Worm (Caenorhabditis elegans): ENCODE measurements around the gene Y38H6C.16.
A peak's percentile ranks its signal among the peaks of the same experiment; 100 is the strongest.

The Y38H6C.16 gene

ce11 chrV:20486549-20486948 is 52.6 kb downstream of the Y38H6C.16 start (continued):
- TF ChIP-seq aha-1 (tag; optimal IDR thresholded peaks at IDR 0.05): no peak
- TF ChIP-seq nhr-90 (tag; optimal IDR thresholded peaks at IDR 0.05; ENCODE audit: poor library complexity): no peak
- no peak for TF ChIP-seq elt-2 (tag; optimal IDR thresholded peaks at IDR 0.05)
- TF ChIP-seq nhr-11 (tag; optimal IDR thresholded peaks at IDR 0.05): no peak
- TF ChIP-seq ztf-11 (tag; optimal IDR thresholded peaks at IDR 0.05): no peak
- TF ChIP-seq irx-1 (tag; optimal IDR thresholded peaks at IDR 0.05): no peak
- no peak for TF ChIP-seq unc-30 (tag; optimal IDR thresholded peaks at IDR 0.05)
- no peak for TF ChIP-seq nhr-12 (tag; optimal IDR thresholded peaks at IDR 0.05)
- no peak for TF ChIP-seq hlh-4 (tag; optimal IDR thresholded peaks at IDR 0.05)
- no peak for TF ChIP-seq isw-1 (GFP tag; IDR thresholded peaks at IDR 0.05)
- TF ChIP-seq efl-3 (GFP tag; optimal IDR thresholded peaks at IDR 0.05): no peak
- no peak for TF ChIP-seq lir-3 (tag; optimal IDR thresholded peaks at IDR 0.05; ENCODE audit: poor library complexity)
- TF ChIP-seq lsy-2 (tag; optimal IDR thresholded peaks at IDR 0.05): peak in 1 of 2 experiments; percentile 36
- no peak for TF ChIP-seq ceh-82 (tag; optimal IDR thresholded peaks at IDR 0.05)
- no peak for TF ChIP-seq pqm-1 (tag; optimal IDR thresholded peaks at IDR 0.05)
- no peak for TF ChIP-seq pag-3 (tag; optimal IDR thresholded peaks at IDR 0.05; ENCODE audit: borderline replicate concordance, insufficient read depth)
- TF ChIP-seq ceh-90 (tag; optimal IDR thresholded peaks at IDR 0.05): no peak
- peak; percentile 73 for TF ChIP-seq rnt-1 (tag; optimal IDR thresholded peaks at IDR 0.05)
- TF ChIP-seq dpl-1 (GFP tag; optimal IDR thresholded peaks at IDR 0.05): no peak
- no peak for TF ChIP-seq fos-1 (tag; optimal IDR thresholded peaks at IDR 0.05)
- no peak for TF ChIP-seq jun-1 (tag; optimal IDR thresholded peaks at IDR 0.05)
- TF ChIP-seq C04F5.9 (tag; optimal IDR thresholded peaks at IDR 0.05): no peak
- no peak for TF ChIP-seq unc-86 (tag; optimal IDR thresholded peaks at IDR 0.05)
- peak; percentile 46 for TF ChIP-seq snu-23 (GFP tag; optimal IDR thresholded peaks at IDR 0.05)
- TF ChIP-seq nhr-77 (tag; optimal IDR thresholded peaks at IDR 0.05): no peak
- TF ChIP-seq hpl-2 (GFP tag; optimal IDR thresholded peaks at IDR 0.05): no peak
- peak; percentile 67 for TF ChIP-seq lin-14 (GFP tag; optimal IDR thresholded peaks at IDR 0.05)
- no peak for TF ChIP-seq nhr-28 (tag; optimal IDR thresholded peaks at IDR 0.05)
- TF ChIP-seq ztf-4 (tag; optimal IDR thresholded peaks at IDR 0.05): no peak
- TF ChIP-seq mep-1 (tag; optimal IDR thresholded peaks at IDR 0.05): peak; percentile 41
- no peak for TF ChIP-seq grh-1 (GFP tag; IDR thresholded peaks at IDR 0.05)
- TF ChIP-seq fkh-8 (tag; optimal IDR thresholded peaks at IDR 0.05): no peak
- TF ChIP-seq egl-27 (tag; optimal IDR thresholded peaks at IDR 0.05): no peak
- TF ChIP-seq dsc-1 (tag; optimal IDR thresholded peaks at IDR 0.05): peak; percentile 85
- TF ChIP-seq nhr-19 (GFP tag; conservative IDR thresholded peaks at IDR 0.05): no peak; the same call in 1 of the 2 replicates
- no peak for TF ChIP-seq lin-13 (GFP tag; optimal IDR thresholded peaks at IDR 0.05)
- TF ChIP-seq F16B12.6 (tag; optimal IDR thresholded peaks at IDR 0.05): no peak
- TF ChIP-seq xbp-1 (tag; optimal IDR thresholded peaks at IDR 0.05): no peak
- no peak for TF ChIP-seq ceh-88 (GFP tag; IDR thresholded peaks at IDR 0.05)
- TF ChIP-seq ama-1 (optimal IDR thresholded peaks at IDR 0.05): no peak
